Worm (Caenorhabditis elegans): Measurements from ENCODE around the gene F14F9.3.

DNA sequence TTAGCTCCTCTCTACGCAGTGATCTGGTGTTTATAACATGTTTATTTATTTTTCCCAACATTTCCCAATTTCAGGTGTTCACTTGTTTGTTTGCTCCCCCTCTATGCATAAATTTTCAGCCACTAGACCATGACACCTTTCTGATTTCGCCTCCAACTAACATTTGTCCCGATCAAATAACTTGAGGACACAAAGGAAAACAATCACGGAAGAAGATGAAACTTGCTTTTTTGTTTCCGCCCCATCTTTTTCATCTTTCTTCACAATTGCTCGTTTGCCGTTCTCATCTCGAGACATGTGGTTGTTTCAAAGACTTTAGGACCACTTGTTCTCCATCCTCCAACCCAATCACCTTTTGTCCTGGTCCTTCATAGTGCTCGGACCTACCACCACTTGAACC, 11.2 kb upstream of the F14F9.3 start, which contains the start of gene F14F9.5:
- TF ChIP-seq egl-27 (tag; optimal IDR thresholded peaks at IDR 0.05) (no peak), ceh-82 (tag; optimal IDR thresholded peaks at IDR 0.05) (no peak), ztf-11 (tag; optimal IDR thresholded peaks at IDR 0.05) (no peak), skn-1 (tag; optimal IDR thresholded peaks at IDR 0.05) (no peak), unc-62 (GFP tag; optimal IDR thresholded peaks at IDR 0.05) (no peak), ama-1 (optimal IDR thresholded peaks at IDR 0.05) (no peak), mep-1 (tag; optimal IDR thresholded peaks at IDR 0.05) (no peak), lsy-2 (tag; optimal IDR thresholded peaks at IDR 0.05) (no peak), ets-5 (GFP tag; IDR thresholded peaks at IDR 0.05) (no peak), xbp-1 (tag; optimal IDR thresholded peaks at IDR 0.05) (no peak), lin-15B (tag; optimal IDR thresholded peaks at IDR 0.05) (no peak), aly-2 (tag; optimal IDR thresholded peaks at IDR 0.05) (no peak), snpc-4 (tag; optimal IDR thresholded peaks at IDR 0.05) (no peak)
